Fruit fly (Drosophila melanogaster): ENCODE results near the gene CG42658.

dm6 chr2L:2299803-2300202 is 12.1 kb upstream of the CG42658 start, which contains the start of gene CG31949:
- TF ChIP-seq Crg-1 (GFP tag; optimal IDR thresholded peaks at IDR 0.05) (no peak), CG5204 (GFP tag; optimal IDR thresholded peaks at IDR 0.05) (no peak), toe (GFP tag; optimal IDR thresholded peaks at IDR 0.05) (no peak), CG11617 (GFP tag; optimal IDR thresholded peaks at IDR 0.05) (no peak), cic (GFP tag; optimal IDR thresholded peaks at IDR 0.05) (no peak), Hr96 (GFP tag; optimal IDR thresholded peaks at IDR 0.05) (no peak), kay (GFP tag; ENCODE audit: borderline replicate concordance) (no peak), CG7045 (GFP tag; optimal IDR thresholded peaks at IDR 0.05) (no peak), CG7101 (tag; optimal IDR thresholded peaks at IDR 0.05) (no peak), CG12768 (GFP tag; optimal IDR thresholded peaks at IDR 0.05) (no peak), cnc (optimal IDR thresholded peaks at IDR 0.05) (no peak), Clk (GFP tag; optimal IDR thresholded peaks at IDR 0.05) (no peak), Mnt (GFP tag; optimal IDR thresholded peaks at IDR 0.05) (no peak), CG33017 (tag; optimal IDR thresholded peaks at IDR 0.05) (no peak)
